Worm (Caenorhabditis elegans) whole organism, L3 larva: ENCODE results near the gene prp-40.
A peak's percentile ranks its signal among the peaks of the same experiment; 100 is the strongest.

ENCODE experiments used
- R02D3.7 ChIP-seq: fragments of 150-350 bp; optimal IDR thresholded peaks from 2 replicates; lab custom pipeline; 2014; ENCODE audit warnings: missing biosample characterization, missing genetic modification characterization
- ZK546.5 ChIP-seq: sonication (generic microtip); optimal IDR thresholded peaks from 2 replicates; lab custom pipeline; 2017; ENCODE audit warnings: missing biosample characterization, missing genetic modification characterization
- aly-2 ChIP-seq: fragments of 150-350 bp; optimal IDR thresholded peaks from 2 replicates; lab custom pipeline; 2014; ENCODE audit warnings: missing biosample characterization, missing genetic modification characterization
- ceh-16 ChIP-seq: sonication (generic microtip); optimal IDR thresholded peaks from 2 replicates; lab custom pipeline; 2017; ENCODE audit warnings: missing biosample characterization, missing genetic modification characterization
- ceh-28 ChIP-seq: fragments of 150-350 bp; optimal IDR thresholded peaks from 2 replicates; lab custom pipeline; 2014; ENCODE audit warnings: missing biosample characterization, missing genetic modification reagents, missing genetic modification characterization
- ceh-82 ChIP-seq: fragments of 150-350 bp; optimal IDR thresholded peaks from 2 replicates; lab custom pipeline; 2014; ENCODE audit warnings: missing biosample characterization, missing genetic modification characterization
- ceh-9 ChIP-seq: sonication (generic microtip); optimal IDR thresholded peaks from 2 replicates; lab custom pipeline; 2018; ENCODE audit warnings: missing biosample characterization, missing genetic modification characterization
- daf-12 ChIP-seq: fragments of 150-350 bp; optimal IDR thresholded peaks from 2 replicates; lab custom pipeline; 2014; ENCODE audit warnings: missing biosample characterization, missing genetic modification reagents, missing genetic modification characterization
- egl-27 ChIP-seq: sonication (generic microtip); optimal IDR thresholded peaks from 4 replicates; lab custom pipeline; 2017; ENCODE audit warnings: missing biosample characterization, missing genetic modification reagents, missing genetic modification characterization
- egl-5 ChIP-seq: fragments of 150-350 bp; optimal IDR thresholded peaks from 2 replicates; lab custom pipeline; 2017; ENCODE audit warnings: missing biosample characterization, missing genetic modification reagents, missing genetic modification characterization, inconsistent platforms
- elt-1 ChIP-seq: fragments of 150-350 bp; optimal IDR thresholded peaks from 2 replicates; lab custom pipeline; 2014; ENCODE audit warnings: missing biosample characterization, missing genetic modification characterization
- elt-2 ChIP-seq: sonication (generic microtip); optimal IDR thresholded peaks from 2 replicates; lab custom pipeline; 2016; ENCODE audit warnings: missing genetic modification reagents, mild to moderate bottlenecking, missing genetic modification characterization, missing compliant biosample characterization
- eor-1 ChIP-seq, 2 experiments: fragments of 150-350 bp; optimal IDR thresholded peaks; 2 replicates each; lab custom pipeline; 2014 to 2018; ENCODE audit warnings: missing biosample characterization in 2 of 2, missing genetic modification characterization in 2 of 2
- fkh-10 ChIP-seq: sonication (generic microtip); optimal IDR thresholded peaks from 2 replicates; lab custom pipeline; 2017; ENCODE audit warnings: missing biosample characterization, missing genetic modification reagents, missing genetic modification characterization
- fkh-2 ChIP-seq: fragments of 150-350 bp; optimal IDR thresholded peaks from 2 replicates; lab custom pipeline; 2014; ENCODE audit warnings: missing biosample characterization, missing genetic modification reagents, missing genetic modification characterization
- hmg-11 ChIP-seq: sonication (generic microtip); optimal IDR thresholded peaks from 2 replicates; lab custom pipeline; 2016; ENCODE audit warnings: missing genetic modification characterization, missing compliant biosample characterization
- jun-1 ChIP-seq: fragments of 150-350 bp; optimal IDR thresholded peaks from 2 replicates; lab custom pipeline; 2014; ENCODE audit warnings: missing biosample characterization, missing genetic modification reagents, missing genetic modification characterization
- lin-15B ChIP-seq: fragments of 150-350 bp; optimal IDR thresholded peaks from 2 replicates; lab custom pipeline; 2014; ENCODE audit warnings: missing biosample characterization, missing genetic modification characterization
- lin-39 ChIP-seq: fragments of 150-350 bp; optimal IDR thresholded peaks from 2 replicates; lab custom pipeline; 2018; ENCODE audit warnings: missing biosample characterization, missing genetic modification reagents, missing genetic modification characterization
- lsy-12 ChIP-seq: sonication (generic microtip); optimal IDR thresholded peaks from 2 replicates; lab custom pipeline; 2016; ENCODE audit warnings: mild to moderate bottlenecking, missing genetic modification characterization, missing compliant biosample characterization
- mml-1 ChIP-seq: fragments of 150-350 bp; sonication (generic microtip); optimal IDR thresholded peaks from 3 replicates; lab custom pipeline; 2014; ENCODE audit warnings: missing biosample characterization, missing genetic modification characterization
- nfya-1 ChIP-seq: sonication (generic microtip); optimal IDR thresholded peaks from 2 replicates; lab custom pipeline; 2017; ENCODE audit warnings: missing genetic modification characterization, mild to moderate bottlenecking, missing compliant biosample characterization, antibody characterized with exemption, moderate library complexity; ENCODE audit not compliant: insufficient read depth
- nhr-12 ChIP-seq: fragments of 150-350 bp; optimal IDR thresholded peaks from 2 replicates; lab custom pipeline; 2014; ENCODE audit warnings: missing biosample characterization, missing genetic modification characterization
- nhr-23 ChIP-seq: fragments of 150-350 bp; optimal IDR thresholded peaks from 2 replicates; lab custom pipeline; 2014; ENCODE audit warnings: missing biosample characterization, missing genetic modification reagents, missing genetic modification characterization
- nhr-237 ChIP-seq: fragments of 150-350 bp; optimal IDR thresholded peaks from 2 replicates; lab custom pipeline; 2014; ENCODE audit warnings: missing biosample characterization, missing genetic modification characterization
- nhr-25 ChIP-seq: sonication (generic microtip); optimal IDR thresholded peaks from 2 replicates; lab custom pipeline; 2017; ENCODE audit warnings: missing biosample characterization, missing genetic modification characterization
- nhr-43 ChIP-seq: sonication (generic microtip); optimal IDR thresholded peaks from 2 replicates; lab custom pipeline; 2016; ENCODE audit warnings: mild to moderate bottlenecking, missing genetic modification characterization, missing compliant biosample characterization; ENCODE audit not compliant: poor library complexity, severe bottlenecking
- nhr-76 ChIP-seq: fragments of 150-350 bp; sonication (generic microtip); optimal IDR thresholded peaks from 5 replicates; lab custom pipeline; 2014; ENCODE audit warnings: missing biosample characterization, missing genetic modification characterization
- nhr-77 ChIP-seq: fragments of 150-350 bp; optimal IDR thresholded peaks from 2 replicates; lab custom pipeline; 2014; ENCODE audit warnings: missing biosample characterization, missing genetic modification characterization
- pha-4 ChIP-seq: fragments of 150-350 bp; optimal IDR thresholded peaks from 2 replicates; lab custom pipeline; 2014; ENCODE audit warnings: missing biosample characterization, missing genetic modification reagents, missing genetic modification characterization
- pqm-1 ChIP-seq: fragments of 150-350 bp; optimal IDR thresholded peaks from 2 replicates; lab custom pipeline; 2017; ENCODE audit warnings: missing biosample characterization, missing genetic modification characterization, inconsistent platforms
- tbx-2 ChIP-seq: sonication (generic microtip); optimal IDR thresholded peaks from 2 replicates; lab custom pipeline; 2016; ENCODE audit warnings: mild to moderate bottlenecking, missing genetic modification characterization, missing compliant biosample characterization
- unc-39 ChIP-seq: sonication (generic microtip); optimal IDR thresholded peaks from 4 replicates; lab custom pipeline; 2017; ENCODE audit warnings: missing biosample characterization, missing genetic modification characterization
- ztf-11 ChIP-seq: fragments of 150-350 bp; optimal IDR thresholded peaks from 2 replicates; lab custom pipeline; 2014; ENCODE audit warnings: missing biosample characterization, missing genetic modification characterization

The prp-40 gene

DNA sequence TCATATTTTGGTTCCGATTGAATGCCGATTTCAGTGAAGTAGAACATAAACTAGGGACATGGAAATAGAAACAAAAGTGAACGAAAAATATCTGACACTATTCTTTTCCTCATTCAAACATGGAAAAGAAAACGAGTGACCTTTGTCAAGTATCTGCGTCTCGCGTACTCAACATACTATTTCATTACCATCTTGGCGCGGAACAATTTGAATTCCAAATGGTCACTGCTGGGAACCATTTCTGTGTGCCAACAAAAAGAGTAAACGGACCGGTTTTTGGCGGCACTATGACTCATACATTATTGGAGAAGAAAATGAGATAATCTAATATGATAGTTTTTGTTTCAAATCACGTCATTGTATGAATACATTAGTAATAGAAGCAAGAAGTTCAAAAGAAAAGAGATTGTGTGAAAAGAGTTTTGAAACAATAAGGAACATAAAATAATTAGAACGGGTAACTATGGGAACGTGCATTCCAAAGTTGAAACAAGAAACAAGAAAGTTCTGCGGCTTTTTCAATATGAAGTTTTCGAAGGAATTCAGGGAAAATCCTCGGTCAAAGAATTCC lies 39.4 kb upstream of the prp-40 start:
- TF ChIP-seq R02D3.7 (tag; lab: Kevin White, UChicago), result no peak
- TF ChIP-seq unc-39, result no peak
- TF ChIP-seq ZK546.5, result no peak
- peak; percentile 53 for TF ChIP-seq nhr-25 (tag; lab: Kevin White, UChicago)
- TF ChIP-seq pha-4 (tag; lab: Kevin White, UChicago), result peak; percentile 18

DNA sequence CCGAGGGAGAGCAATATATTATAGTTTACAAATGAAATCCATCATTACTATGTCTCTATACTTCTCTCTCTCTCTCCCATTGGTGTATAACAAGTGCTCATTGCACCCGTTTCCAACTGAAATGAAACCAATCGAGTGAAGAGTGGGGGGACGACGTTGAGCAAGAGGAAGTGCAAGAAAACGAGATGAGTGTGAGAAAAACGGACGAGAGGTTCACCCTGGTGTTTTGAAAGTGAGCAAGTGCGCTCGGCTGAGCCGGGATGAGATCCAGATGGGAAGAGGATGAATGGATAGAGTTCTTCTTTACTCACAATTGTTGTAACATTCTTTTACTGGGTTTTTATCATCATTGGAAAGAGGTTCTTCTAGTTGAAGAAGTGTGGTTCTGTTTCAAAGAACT lies 38.2 kb upstream of the prp-40 start:
- TF ChIP-seq lin-39 (peak; percentile 0), nhr-76 (tag; lab: Kevin White, UChicago) (no peak), fkh-10 (GFP tag; lab: Kevin White, UChicago) (no peak), nhr-237 (tag; lab: Kevin White, UChicago) (no peak), pqm-1 (tag; lab: Kevin White, UChicago) (no peak), nfya-1 (peak; percentile 65), lin-15B (tag; lab: Kevin White, UChicago) (peak; percentile 57), elt-1 (tag; lab: Kevin White, UChicago) (no peak), ztf-11 (no peak), fkh-2 (tag; lab: Kevin White, UChicago) (no peak), R02D3.7 (tag; lab: Kevin White, UChicago) (no peak), ceh-16 (tag; lab: Kevin White, UChicago) (no peak), nhr-23 (no peak)
- TF ChIP-seq, all 47 proteins: peak for 3

- TF ChIP-seq aly-2 (tag; lab: Kevin White, UChicago) (no peak), nhr-77 (no peak), mml-1 (tag; lab: Kevin White, UChicago) (no peak), jun-1 (tag; lab: Kevin White, UChicago) (no peak)
- TF ChIP-seq, all 47 proteins: peak for 0
Measured at ce11 chrIII:9485373-9485772, 36.5 kb upstream of the prp-40 start, which contains the start of gene bre-3. Gene bre-3 (minus strand): TSS chrIII:9485473.

- TF ChIP-seq jun-1 (tag; lab: Kevin White, UChicago), result peak; percentile 10
- TF ChIP-seq unc-39, result no peak
- TF ChIP-seq ceh-28 (tag; lab: Kevin White, UChicago), result peak; percentile 7
- TF ChIP-seq pqm-1 (tag; lab: Kevin White, UChicago), result peak; percentile 87
- no peak for TF ChIP-seq lin-15B (tag; lab: Kevin White, UChicago)
- TF ChIP-seq elt-2, result peak; percentile 81
- peak; percentile 72 for TF ChIP-seq pha-4 (tag; lab: Kevin White, UChicago)
Measured at ce11 chrIII:9487454-9487853, 34.4 kb upstream of the prp-40 start.

ce11 chrIII:9488027-9488426 lies 33.8 kb upstream of the prp-40 start:
- TF ChIP-seq nhr-12 (tag; lab: Kevin White, UChicago), result no peak
- no peak for TF ChIP-seq pqm-1 (tag; lab: Kevin White, UChicago)
- no peak for TF ChIP-seq fkh-2 (tag; lab: Kevin White, UChicago)
- TF ChIP-seq elt-2, result no peak
- TF ChIP-seq pha-4 (tag; lab: Kevin White, UChicago), result no peak

DNA sequence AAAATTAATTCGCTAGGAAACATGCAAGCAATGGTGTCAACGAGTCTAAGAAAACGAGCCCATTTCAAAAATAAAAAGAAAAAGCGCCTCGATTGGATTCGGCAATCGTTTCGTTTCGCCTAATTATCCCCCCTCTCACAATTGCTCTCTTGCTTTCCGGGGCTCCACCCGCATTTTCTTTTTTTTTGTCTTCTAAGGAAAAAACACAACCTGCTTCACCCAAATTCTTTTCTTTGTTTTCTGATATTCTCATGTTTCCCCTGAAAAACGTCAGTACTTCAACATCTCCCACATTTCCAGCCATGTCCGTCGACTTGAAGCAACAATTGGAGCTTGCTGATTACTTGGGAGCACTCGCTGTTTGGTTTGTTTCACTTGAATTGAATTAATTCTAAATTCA lies 33.4 kb upstream of the prp-40 start, which contains the start of gene nlp-36:
Gene nlp-36, plus strand, starts transcription at position 301 of the 400 bp plus-strand sequence.
- TF ChIP-seq ceh-28 (tag; lab: Kevin White, UChicago), result no peak
- TF ChIP-seq egl-27 (tag; lab: Kevin White, UChicago), result no peak
- no peak for TF ChIP-seq nhr-237 (tag; lab: Kevin White, UChicago)
- no peak for TF ChIP-seq tbx-2 (tag; lab: Kevin White, UChicago)
- TF ChIP-seq elt-2, result no peak
- no peak for TF ChIP-seq ztf-11
- no peak for TF ChIP-seq eor-1 (tag; optimal IDR thresholded peaks at IDR 0.05; lab: Kevin White, UChicago)
- TF ChIP-seq pqm-1 (tag; lab: Kevin White, UChicago), result no peak
- TF ChIP-seq egl-5 (tag; lab: Kevin White, UChicago), result no peak
- TF ChIP-seq, all 47 proteins: peak for 0

- TF ChIP-seq nhr-43 (tag; lab: Kevin White, UChicago) (no peak), tbx-2 (tag; lab: Kevin White, UChicago) (no peak), fkh-10 (GFP tag; lab: Kevin White, UChicago) (no peak), lsy-12 (tag; lab: Kevin White, UChicago) (no peak), lin-39 (no peak), daf-12 (tag; lab: Kevin White, UChicago) (no peak), R02D3.7 (tag; lab: Kevin White, UChicago) (no peak), pha-4 (tag; lab: Kevin White, UChicago) (no peak), ceh-82 (tag; lab: Kevin White, UChicago) (no peak), ceh-9 (tag; lab: Kevin White, UChicago) (no peak), hmg-11 (tag; lab: Kevin White, UChicago) (no peak)
Measured at ce11 chrIII:9489798-9490197, 32.1 kb upstream of the prp-40 start.
